Fruit fly (Drosophila melanogaster) whole organism: ENCODE measurements around the gene Gr8a.

Source experiments
- CG8478 ChIP-seq: fragments of >200 bp; optimal IDR thresholded peaks from 2 replicates; lab custom pipeline; 2018; ENCODE audit warnings: inconsistent platforms
- Dll ChIP-seq: fragments of >200 bp; optimal IDR thresholded peaks from 2 replicates; lab custom pipeline; 2017
- EcR ChIP-seq, 2 experiments: fragments of >200 bp; optimal IDR thresholded peaks; 2 replicates each; lab custom pipeline; 2017; ENCODE audit warnings: missing biosample characterization in 2 of 2, missing genetic modification characterization in 2 of 2, missing genetic modification reagents in 2 of 2
- pan ChIP-seq: fragments of >200 bp; optimal IDR thresholded peaks from 2 replicates; lab custom pipeline; 2017
- psq ChIP-seq: fragments of >200 bp; optimal IDR thresholded peaks from 2 replicates; lab custom pipeline; 2017
- usp ChIP-seq: fragments of >200 bp; optimal IDR thresholded peaks from 2 replicates; lab custom pipeline; 2017; ENCODE audit warnings: missing biosample characterization, missing genetic modification characterization, mixed read lengths

Gene Gr8a

DNA sequence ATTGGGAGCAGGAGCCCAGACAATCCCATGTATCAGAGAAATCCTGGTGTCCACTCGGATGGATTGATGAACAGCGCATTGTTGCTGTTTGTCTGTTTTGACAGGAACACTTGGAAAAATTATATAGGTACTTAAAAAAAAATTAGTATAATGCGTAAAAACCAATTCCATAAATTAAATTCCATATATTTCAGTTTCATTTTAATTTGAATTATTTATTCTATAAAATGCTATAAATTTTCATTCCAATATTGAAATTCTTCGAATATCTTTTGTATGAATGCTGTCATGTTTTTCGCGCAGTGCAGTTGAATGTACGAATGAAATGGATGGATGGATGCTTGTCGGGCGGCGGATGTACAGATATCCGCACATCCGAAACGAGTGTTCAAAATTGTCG lies 16.1 kb upstream of the Gr8a start, which contains the start of gene SmydA-9:
SmydA-9 (minus strand) TSS at position 101 of the 400 bp plus-strand sequence.
- TF ChIP-seq EcR (GFP tag; optimal IDR thresholded peaks at IDR 0.05; lab: Kevin White, UChicago) = no peak
- TF ChIP-seq pan = no peak
- TF ChIP-seq psq (lab: Kevin White, UChicago) = no peak
- no peak for TF ChIP-seq Dll (lab: Kevin White, UChicago)

- TF ChIP-seq Dll (lab: Kevin White, UChicago) (no peak), CG8478 (lab: Kevin White, UChicago) (no peak), usp (GFP tag; lab: Kevin White, UChicago) (no peak), psq (lab: Kevin White, UChicago) (no peak)
These were observed 12.4 kb upstream of the Gr8a start, which contains the start of gene Obp8a for dm6 chrX:9214576-9214975. TSS of gene Obp8a (plus strand) at chrX:9214876.

DNA sequence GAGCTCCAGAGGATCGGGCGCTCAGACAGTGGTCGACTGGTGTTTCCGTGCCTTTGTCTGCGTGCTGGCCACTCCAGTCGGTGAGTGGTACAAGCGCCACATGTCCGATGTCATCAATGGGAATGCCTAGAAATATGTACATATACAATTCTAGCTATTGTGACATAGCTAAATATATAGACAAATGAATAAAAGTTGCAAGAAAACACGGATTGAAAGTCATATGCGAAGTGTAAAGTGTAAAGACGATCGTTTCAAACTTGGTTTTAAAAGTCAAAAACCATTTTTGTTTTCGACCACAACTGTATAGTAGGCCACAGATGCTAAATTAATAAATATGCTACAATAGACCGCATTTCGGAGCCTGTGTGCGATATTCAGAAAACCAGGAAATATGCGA lies 11.5 kb upstream of the Gr8a start, which contains the start of gene CG15368:
CG15368 (plus strand) TSS at position 301 of the 400 bp plus-strand sequence.
- TF ChIP-seq pan (no peak), usp (GFP tag; lab: Kevin White, UChicago) (no peak), psq (lab: Kevin White, UChicago) (no peak), Dll (lab: Kevin White, UChicago) (no peak), EcR (GFP tag; optimal IDR thresholded peaks at IDR 0.05; lab: Kevin White, UChicago) (no peak), CG8478 (lab: Kevin White, UChicago) (no peak)

DNA sequence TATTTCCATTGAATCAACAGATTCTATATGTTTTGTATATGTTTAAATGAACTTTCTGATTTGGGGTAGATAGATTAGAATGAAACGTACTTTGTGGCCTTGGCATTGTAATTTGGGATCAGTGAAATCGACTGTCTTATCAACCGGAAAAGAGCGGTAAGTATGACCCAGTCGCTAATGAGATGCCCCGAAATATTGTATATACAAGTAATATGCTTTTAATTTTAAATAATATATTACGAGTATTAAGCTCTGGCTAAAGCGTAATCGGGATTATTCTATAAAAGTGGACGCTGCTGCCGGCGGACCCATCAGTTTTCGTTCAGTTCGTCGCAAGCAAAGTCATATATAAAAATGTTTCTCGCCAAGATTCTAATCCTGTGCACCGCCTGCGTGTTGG lies 10.4 kb upstream of the Gr8a start, which contains the start of gene CG15369:
CG15369 (plus strand) TSS at position 301 of the 400 bp plus-strand sequence.
- TF ChIP-seq psq (lab: Kevin White, UChicago) = no peak
- TF ChIP-seq pan = no peak
- TF ChIP-seq Dll (lab: Kevin White, UChicago) = no peak
- no peak for TF ChIP-seq usp (GFP tag; lab: Kevin White, UChicago)
- no peak for TF ChIP-seq CG8478 (lab: Kevin White, UChicago)
- TF ChIP-seq EcR (GFP tag; optimal IDR thresholded peaks at IDR 0.05; lab: Kevin White, UChicago) = no peak

DNA sequence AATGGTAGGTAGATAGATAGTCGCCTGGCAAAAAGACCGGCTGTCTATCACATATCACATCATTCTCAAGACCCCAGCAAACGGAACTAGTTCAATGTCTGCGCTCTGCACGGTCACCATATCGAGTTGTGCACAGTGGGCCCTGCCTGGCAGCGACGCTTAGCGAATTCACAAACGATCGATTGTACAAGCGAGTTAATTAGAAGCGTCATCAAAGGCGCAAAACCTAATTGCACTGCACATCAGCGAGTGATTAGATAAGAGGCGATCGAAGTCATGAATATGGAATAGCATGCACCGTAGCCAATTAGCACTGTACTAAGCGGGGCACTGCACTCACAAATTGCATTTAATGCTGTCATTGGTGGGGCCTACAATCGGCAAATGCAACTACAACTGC lies 6.5 kb upstream of the Gr8a start:
- TF ChIP-seq usp (GFP tag; lab: Kevin White, UChicago) (no peak), EcR (GFP tag; optimal IDR thresholded peaks at IDR 0.05; lab: Kevin White, UChicago) (peak in 1 of 2 experiments; percentile 48), Dll (lab: Kevin White, UChicago) (no peak), psq (lab: Kevin White, UChicago) (no peak), pan (no peak), CG8478 (lab: Kevin White, UChicago) (no peak)

DNA sequence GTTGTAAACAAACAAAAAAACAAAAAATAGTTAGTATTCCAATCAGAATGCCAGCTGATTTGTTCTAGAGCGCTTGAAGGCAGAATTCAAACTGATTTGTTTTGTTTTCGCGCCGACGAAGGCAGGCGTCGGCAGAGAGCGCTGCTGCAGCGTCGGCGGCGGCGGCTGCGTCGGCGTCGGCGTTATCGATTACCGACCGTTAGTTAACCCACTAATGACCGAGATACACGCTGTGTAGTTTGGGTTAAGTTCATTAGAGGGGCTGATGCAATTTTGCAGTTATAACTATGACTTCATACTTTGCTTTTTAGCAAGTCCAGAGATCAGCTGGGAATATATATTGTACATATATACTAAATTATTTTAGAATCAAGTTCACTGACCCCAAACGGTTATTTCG lies 3.8 kb upstream of the Gr8a start, which contains the start of gene t:
t (minus strand) TSS at position 76 of the 400 bp plus-strand sequence.
- TF ChIP-seq pan (no peak), CG8478 (lab: Kevin White, UChicago) (no peak), psq (lab: Kevin White, UChicago) (no peak), usp (GFP tag; lab: Kevin White, UChicago) (no peak), EcR (GFP tag; optimal IDR thresholded peaks at IDR 0.05; lab: Kevin White, UChicago) (no peak), Dll (lab: Kevin White, UChicago) (no peak)

dm6 chrX:9224423-9224822 lies 2.5 kb upstream of the Gr8a start:
- TF ChIP-seq EcR (GFP tag; optimal IDR thresholded peaks at IDR 0.05; lab: Kevin White, UChicago) (no peak), psq (lab: Kevin White, UChicago) (no peak), pan (no peak), CG8478 (lab: Kevin White, UChicago) (no peak), usp (GFP tag; lab: Kevin White, UChicago) (no peak), Dll (lab: Kevin White, UChicago) (no peak)

- no peak for TF ChIP-seq psq (lab: Kevin White, UChicago)
- no peak for TF ChIP-seq usp (GFP tag; lab: Kevin White, UChicago)
- no peak for TF ChIP-seq EcR (GFP tag; optimal IDR thresholded peaks at IDR 0.05; lab: Kevin White, UChicago)
- no peak for TF ChIP-seq pan
- no peak for TF ChIP-seq CG8478 (lab: Kevin White, UChicago)
- TF ChIP-seq Dll (lab: Kevin White, UChicago) = no peak
These were observed 1.8 kb upstream of the Gr8a start, which contains the start of gene CG15370 for dm6 chrX:9225137-9225536. TSS of gene CG15370 (plus strand) at chrX:9225437.

dm6 chrX:9232199-9232598 lies 5.3 kb downstream of the Gr8a start, which contains the start of gene CG12121:
TSS of gene CG12121 (minus strand) at chrX:9232378.
- TF ChIP-seq EcR (GFP tag; optimal IDR thresholded peaks at IDR 0.05; lab: Kevin White, UChicago) (no peak), psq (lab: Kevin White, UChicago) (no peak)

DNA sequence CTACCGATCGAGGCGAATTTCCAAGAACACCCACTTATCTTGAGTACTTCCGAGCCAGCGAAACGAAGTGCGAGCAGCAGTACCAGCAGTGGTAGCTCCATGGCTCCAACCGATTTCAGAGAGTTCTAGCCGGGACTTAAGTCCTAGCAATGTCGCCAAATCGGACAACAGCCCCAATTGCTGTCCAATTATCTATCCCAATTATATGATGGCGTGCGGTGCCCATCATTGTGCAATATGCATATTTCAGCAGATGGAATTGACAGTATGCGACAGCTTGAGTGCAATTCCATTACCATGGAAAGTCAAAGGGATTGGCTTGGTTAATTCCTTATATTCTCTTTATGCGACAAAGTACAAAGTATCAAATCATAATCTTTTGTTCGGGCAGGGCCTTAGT lies 9.5 kb downstream of the Gr8a start, which contains the start of gene Ir8a:
Ir8a (minus strand) TSS at position 101 of the 400 bp plus-strand sequence.
- TF ChIP-seq Dll (lab: Kevin White, UChicago) = no peak
- no peak for TF ChIP-seq EcR (GFP tag; optimal IDR thresholded peaks at IDR 0.05; lab: Kevin White, UChicago)
- no peak for TF ChIP-seq usp (GFP tag; lab: Kevin White, UChicago)
- no peak for TF ChIP-seq CG8478 (lab: Kevin White, UChicago)
- no peak for TF ChIP-seq pan
- TF ChIP-seq psq (lab: Kevin White, UChicago) = no peak

- no peak for TF ChIP-seq pan
- TF ChIP-seq EcR (GFP tag; optimal IDR thresholded peaks at IDR 0.05; lab: Kevin White, UChicago) = no peak
- no peak for TF ChIP-seq CG8478 (lab: Kevin White, UChicago)
- TF ChIP-seq Dll (lab: Kevin White, UChicago) = no peak
- TF ChIP-seq psq (lab: Kevin White, UChicago) = no peak
- no peak for TF ChIP-seq usp (GFP tag; lab: Kevin White, UChicago)
These were observed 16.5 kb downstream of the Gr8a start, which contains the start of the genes mxc and Larp7 for dm6 chrX:9243417-9243884. TSS of gene mxc (minus strand) at chrX:9243467. TSS of gene Larp7 (plus strand) at chrX:9243817.
